Worm (Caenorhabditis elegans): Measurements from ENCODE around the gene clc-2.

clc-2 gene

DNA sequence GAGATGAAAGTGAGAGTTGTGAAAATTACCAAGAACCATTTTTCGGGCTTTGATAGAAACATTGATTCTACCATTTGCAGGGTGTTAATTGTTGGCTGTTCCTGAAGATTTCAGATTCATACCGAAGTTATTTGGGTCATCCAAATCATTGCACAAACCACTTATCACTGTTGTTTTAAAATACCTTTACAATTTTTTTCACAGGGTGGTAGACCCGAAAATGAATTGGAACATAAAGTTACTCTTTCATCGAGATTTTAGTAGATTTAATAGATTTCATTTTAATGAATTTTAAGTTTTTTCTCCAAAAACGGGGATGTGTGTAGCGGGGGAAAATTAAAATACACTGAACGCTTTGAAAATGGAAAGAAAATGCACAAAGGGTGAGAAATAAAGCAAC, 15.8 kb upstream of the clc-2 start, which contains the start of gene C10A4.7:
Gene C10A4.7 (minus strand): TSS at position 101 of the 400 bp plus-strand sequence.
- TF ChIP-seq ceh-39 (tag; optimal IDR thresholded peaks at IDR 0.05): no peak

DNA sequence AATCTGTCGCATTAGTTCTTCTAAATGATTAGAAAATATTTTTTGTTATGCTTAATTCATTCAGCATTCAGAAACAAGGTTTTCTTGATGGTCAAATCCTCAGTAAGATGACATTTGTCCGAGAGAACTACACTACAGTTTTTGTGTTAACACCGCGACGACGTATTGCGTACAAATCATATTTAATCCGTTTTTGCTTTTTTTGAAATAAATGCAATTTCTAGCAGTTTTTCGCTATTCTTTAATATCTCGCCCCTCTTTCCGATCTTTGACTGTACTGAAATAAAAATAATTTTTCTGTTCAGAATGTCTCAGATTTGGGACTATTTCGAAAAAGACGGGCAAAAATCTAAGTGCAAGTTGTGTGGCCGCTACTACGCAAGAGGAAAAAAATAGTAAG, 15.2 kb upstream of the clc-2 start, which contains the start of gene C10A4.1:
Gene C10A4.1 (plus strand): TSS at position 301 of the 400 bp plus-strand sequence.
- TF ChIP-seq lin-13 (tag; optimal IDR thresholded peaks at IDR 0.05): no peak
- TF ChIP-seq nhr-237 (tag; optimal IDR thresholded peaks at IDR 0.05): no peak
- TF ChIP-seq sem-2 (GFP tag; optimal IDR thresholded peaks at IDR 0.05): no peak
- no peak for TF ChIP-seq snpc-4 (tag; optimal IDR thresholded peaks at IDR 0.05)
- no peak for TF ChIP-seq zip-8 (tag; optimal IDR thresholded peaks at IDR 0.05)
- no peak for TF ChIP-seq ceh-43 (GFP tag; optimal IDR thresholded peaks at IDR 0.05)
- no peak for TF ChIP-seq ztf-11 (tag; optimal IDR thresholded peaks at IDR 0.05)
- TF ChIP-seq ham-2 (GFP tag; optimal IDR thresholded peaks at IDR 0.05): no peak
- no peak for TF ChIP-seq blmp-1 (tag; optimal IDR thresholded peaks at IDR 0.05)

- TF ChIP-seq tbx-8 (GFP tag; optimal IDR thresholded peaks at IDR 0.05) (no peak), lsy-2 (tag; optimal IDR thresholded peaks at IDR 0.05) (no peak), snpc-4 (tag; optimal IDR thresholded peaks at IDR 0.05) (no peak), hlh-1 (tag; optimal IDR thresholded peaks at IDR 0.05) (no peak), nhr-28 (tag; optimal IDR thresholded peaks at IDR 0.05) (no peak), ceh-39 (tag; optimal IDR thresholded peaks at IDR 0.05) (no peak), nhr-76 (tag; optimal IDR thresholded peaks at IDR 0.05) (no peak), nhr-2 (tag; optimal IDR thresholded peaks at IDR 0.05) (no peak), mep-1 (tag; optimal IDR thresholded peaks at IDR 0.05) (no peak), sem-2 (GFP tag; optimal IDR thresholded peaks at IDR 0.05) (no peak), ces-1 (GFP tag; optimal IDR thresholded peaks at IDR 0.05) (no peak), cnd-1 (tag; optimal IDR thresholded peaks at IDR 0.05) (no peak), lin-32 (GFP tag; optimal IDR thresholded peaks at IDR 0.05) (no peak), mab-5 (tag; optimal IDR thresholded peaks at IDR 0.05) (no peak), bed-3 (GFP tag; optimal IDR thresholded peaks at IDR 0.05) (no peak), ham-2 (GFP tag; optimal IDR thresholded peaks at IDR 0.05) (no peak), pha-4 (tag; optimal IDR thresholded peaks at IDR 0.05) (no peak), ceh-83 (GFP tag; optimal IDR thresholded peaks at IDR 0.05) (no peak)
These were observed 10.7 kb upstream of the clc-2 start, which contains the start of gene C10A4.9 for ce11 chrX:7420571-7420970. Gene C10A4.9 (plus strand): TSS chrX:7420871.

DNA sequence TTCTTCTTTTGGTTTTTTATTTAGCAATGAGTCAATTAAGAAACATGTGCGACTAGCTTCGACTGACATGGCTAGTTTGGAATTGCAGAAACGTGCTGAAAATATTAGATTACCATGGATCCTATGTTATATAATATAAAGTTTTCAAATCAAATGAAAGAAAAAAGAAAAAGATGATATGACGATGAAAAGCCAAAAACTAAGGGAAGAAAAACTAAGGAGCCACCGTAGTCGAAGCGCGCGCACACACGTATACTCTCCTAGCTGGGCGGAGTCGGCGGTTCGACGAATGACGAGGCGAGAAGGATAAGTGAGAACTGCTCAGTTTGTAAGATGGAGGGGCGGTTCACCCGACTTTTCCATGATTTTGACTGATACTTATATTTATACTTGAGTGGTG, 6.5 kb upstream of the clc-2 start, which contains the start of gene mnm-2:
Gene mnm-2 (minus strand): TSS at position 101 of the 400 bp plus-strand sequence.
- TF ChIP-seq nhr-76 (tag; optimal IDR thresholded peaks at IDR 0.05) (no peak), nhr-28 (tag; optimal IDR thresholded peaks at IDR 0.05) (no peak), bed-3 (GFP tag; optimal IDR thresholded peaks at IDR 0.05) (no peak), nhr-12 (tag; optimal IDR thresholded peaks at IDR 0.05) (no peak), lin-13 (tag; optimal IDR thresholded peaks at IDR 0.05) (no peak), mep-1 (tag; optimal IDR thresholded peaks at IDR 0.05) (no peak)

DNA sequence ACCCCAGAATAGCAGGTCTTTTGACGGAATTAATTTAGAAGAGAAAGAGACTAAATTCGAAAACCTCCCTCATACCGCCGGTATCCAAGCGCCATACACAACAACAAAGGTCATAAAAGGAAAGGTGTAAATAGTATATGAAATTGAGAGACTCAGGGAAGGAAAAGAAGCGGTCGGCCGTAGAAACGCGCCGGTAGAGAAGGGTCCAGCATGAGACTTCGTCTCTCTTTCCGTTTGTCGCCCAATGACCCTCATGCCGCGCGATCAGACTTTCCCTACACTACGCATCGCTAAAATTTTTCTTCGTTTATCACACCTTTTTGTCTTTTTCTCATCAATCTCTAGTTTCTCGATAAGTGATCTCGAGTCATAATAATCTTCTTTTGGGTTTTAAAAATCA, 782 bp upstream of the clc-2 start:
- no peak for TF ChIP-seq lsy-2 (tag; optimal IDR thresholded peaks at IDR 0.05)
- TF ChIP-seq sptf-1 (tag; optimal IDR thresholded peaks at IDR 0.05): peak; percentile 44
- peak; percentile 69 for TF ChIP-seq ham-2 (GFP tag; optimal IDR thresholded peaks at IDR 0.05)

ce11 chrX:7433269-7433668, 2.0 kb downstream of the clc-2 start, which contains the start of gene clc-5:
Gene clc-5 (plus strand): TSS chrX:7433569.
- no peak for TF ChIP-seq cnd-1 (tag; optimal IDR thresholded peaks at IDR 0.05)
- no peak for TF ChIP-seq ceh-39 (tag; optimal IDR thresholded peaks at IDR 0.05)
- TF ChIP-seq snpc-4 (tag; optimal IDR thresholded peaks at IDR 0.05): no peak
- no peak for TF ChIP-seq ceh-83 (GFP tag; optimal IDR thresholded peaks at IDR 0.05)
- no peak for TF ChIP-seq bed-3 (GFP tag; optimal IDR thresholded peaks at IDR 0.05)
- TF ChIP-seq unc-39 (tag; optimal IDR thresholded peaks at IDR 0.05): no peak
- TF ChIP-seq hlh-1 (tag; optimal IDR thresholded peaks at IDR 0.05): no peak
- no peak for TF ChIP-seq ztf-11 (tag; optimal IDR thresholded peaks at IDR 0.05)
- no peak for TF ChIP-seq nhr-237 (tag; optimal IDR thresholded peaks at IDR 0.05)

DNA sequence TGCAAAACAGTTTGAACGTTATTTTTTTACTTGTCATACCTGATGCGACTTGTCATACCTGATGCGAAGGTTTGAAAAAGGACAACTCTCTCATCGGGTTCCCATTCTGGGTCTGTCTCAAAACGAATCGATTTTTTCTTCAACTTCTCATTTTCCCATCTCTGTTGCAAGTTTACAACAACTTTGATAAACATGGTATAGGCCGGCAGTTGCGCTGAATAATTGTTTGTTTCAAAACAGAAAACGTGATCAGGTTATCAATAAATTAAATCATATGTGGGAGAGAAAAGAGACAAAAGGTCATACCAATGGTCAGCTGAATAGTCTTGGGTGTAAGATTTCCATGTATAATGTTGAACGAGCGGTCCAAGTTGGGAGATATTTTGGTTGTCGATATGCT, 5.6 kb downstream of the clc-2 start:
- TF ChIP-seq bed-3 (GFP tag; optimal IDR thresholded peaks at IDR 0.05): no peak
- TF ChIP-seq unc-62 (GFP tag; optimal IDR thresholded peaks at IDR 0.05): no peak
- TF ChIP-seq nhr-12 (tag; optimal IDR thresholded peaks at IDR 0.05): no peak
- TF ChIP-seq mab-5 (tag; optimal IDR thresholded peaks at IDR 0.05): no peak
- TF ChIP-seq nhr-76 (tag; optimal IDR thresholded peaks at IDR 0.05): no peak
- no peak for TF ChIP-seq nhr-28 (tag; optimal IDR thresholded peaks at IDR 0.05)
- no peak for TF ChIP-seq ces-1 (GFP tag; optimal IDR thresholded peaks at IDR 0.05)
- no peak for TF ChIP-seq mls-2 (tag; optimal IDR thresholded peaks at IDR 0.05)
- TF ChIP-seq cnd-1 (tag; optimal IDR thresholded peaks at IDR 0.05): no peak
- TF ChIP-seq elt-3 (tag; optimal IDR thresholded peaks at IDR 0.05): no peak
- no peak for TF ChIP-seq ham-2 (GFP tag; optimal IDR thresholded peaks at IDR 0.05)
- no peak for TF ChIP-seq M03D4.4 (tag; optimal IDR thresholded peaks at IDR 0.05)
- TF ChIP-seq unc-120 (tag; optimal IDR thresholded peaks at IDR 0.05; ENCODE audit: poor library complexity, severe bottlenecking): no peak
- TF ChIP-seq flh-1 (GFP tag; optimal IDR thresholded peaks at IDR 0.05): no peak
- no peak for TF ChIP-seq unc-39 (tag; optimal IDR thresholded peaks at IDR 0.05)
- TF ChIP-seq lsy-2 (tag; optimal IDR thresholded peaks at IDR 0.05): no peak
- no peak for TF ChIP-seq pha-4 (tag; optimal IDR thresholded peaks at IDR 0.05)
- no peak for TF ChIP-seq sptf-1 (tag; optimal IDR thresholded peaks at IDR 0.05)
- TF ChIP-seq zip-8 (tag; optimal IDR thresholded peaks at IDR 0.05): no peak

All from whole organism, mixed stage, embryonic.